Worm (Caenorhabditis elegans): ENCODE data around the gene F43G6.16.
A peak's percentile ranks its signal among the peaks of the same experiment; 100 is the strongest.

- TF ChIP-seq zag-1 (tag; optimal IDR thresholded peaks at IDR 0.05) (peak; percentile 0), nhr-23 (tag; optimal IDR thresholded peaks at IDR 0.05) (peak; percentile 61), lin-39 (tag; optimal IDR thresholded peaks at IDR 0.05) (peak; percentile 89), tbx-2 (tag; optimal IDR thresholded peaks at IDR 0.05) (peak; percentile 75), elt-1 (tag; optimal IDR thresholded peaks at IDR 0.05) (no peak), R02D3.7 (tag; optimal IDR thresholded peaks at IDR 0.05) (peak; percentile 51), ama-1 (optimal IDR thresholded peaks at IDR 0.05) (no peak), nfya-1 (tag; optimal IDR thresholded peaks at IDR 0.05; ENCODE audit: insufficient read depth) (peak; percentile 98), nhr-237 (tag; optimal IDR thresholded peaks at IDR 0.05) (no peak), mdl-1 (tag; optimal IDR thresholded peaks at IDR 0.05) (peak; percentile 48), ztf-11 (tag; optimal IDR thresholded peaks at IDR 0.05) (no peak), skn-1 (tag; optimal IDR thresholded peaks at IDR 0.05) (peak; percentile 69)
These were observed 32.8 kb downstream of the F43G6.16 start for ce11 chrII:11749490-11750172.

Measured in whole organism, L3 larva.